Fruit fly (Drosophila melanogaster): ENCODE measurements around the gene Cyp9f3.

- no peak for TF ChIP-seq Dll (optimal IDR thresholded peaks at IDR 0.05)
- TF ChIP-seq usp (GFP tag; optimal IDR thresholded peaks at IDR 0.05), result no peak
- no peak for TF ChIP-seq pan (optimal IDR thresholded peaks at IDR 0.05)
- no peak for TF ChIP-seq psq (optimal IDR thresholded peaks at IDR 0.05)
- no peak for TF ChIP-seq CG8478 (optimal IDR thresholded peaks at IDR 0.05)
- no peak for TF ChIP-seq EcR (GFP tag; optimal IDR thresholded peaks at IDR 0.05)
These were observed 33.4 kb downstream of the Cyp9f3 start, which contains the start of gene GstD10 for dm6 chr3R:12365264-12365840.

Data from whole organism.